Worm (Caenorhabditis elegans): Measurements from ENCODE around the gene hmit-1.3.

DNA sequence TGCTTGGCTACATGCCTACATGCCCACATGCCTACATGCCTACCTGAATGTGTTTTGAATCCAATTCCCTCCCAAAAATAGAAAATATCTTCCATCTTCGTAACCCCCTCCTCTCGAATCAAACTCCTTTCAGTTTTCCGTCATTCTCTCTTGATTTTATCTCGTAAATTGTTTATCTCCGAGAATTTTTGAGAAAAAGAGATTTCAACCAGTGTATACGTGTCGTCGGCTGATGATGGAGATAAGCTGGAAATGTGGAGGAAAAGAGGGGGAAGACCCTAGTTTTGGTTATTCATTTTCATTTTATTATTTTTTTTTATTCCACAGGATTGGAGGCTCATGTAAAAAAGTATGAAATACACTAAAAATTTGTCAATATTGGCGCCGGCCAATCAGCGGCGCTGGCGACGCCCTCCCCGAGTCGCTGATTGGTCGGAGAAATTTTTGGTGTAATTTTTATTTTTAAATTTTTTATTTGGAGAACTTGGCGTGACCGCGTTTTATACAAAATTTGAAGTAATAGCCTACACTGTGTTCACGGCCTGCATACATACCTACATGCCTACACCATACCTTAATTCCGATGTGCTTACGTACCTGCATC, 40.5 kb downstream of the hmit-1.3 start:
- no peak for TF ChIP-seq F49E8.2 (tag; optimal IDR thresholded peaks at IDR 0.05; ENCODE audit: borderline replicate concordance)
- TF ChIP-seq madf-5 (GFP tag; IDR thresholded peaks at IDR 0.05) = no peak
- no peak for TF ChIP-seq nhr-76 (tag; optimal IDR thresholded peaks at IDR 0.05)
- TF ChIP-seq nhr-28 (tag; optimal IDR thresholded peaks at IDR 0.05) = no peak
- no peak for TF ChIP-seq spr-1 (tag; optimal IDR thresholded peaks at IDR 0.05)
- TF ChIP-seq nhr-25 (tag; optimal IDR thresholded peaks at IDR 0.05; ENCODE audit: borderline replicate concordance, insufficient read depth) = no peak
- TF ChIP-seq zip-11 (GFP tag; IDR thresholded peaks at IDR 0.05) = no peak
- no peak for TF ChIP-seq dve-1 (tag; optimal IDR thresholded peaks at IDR 0.05; ENCODE audit: insufficient read depth)
- no peak for TF ChIP-seq aly-2 (tag; optimal IDR thresholded peaks at IDR 0.05)
- TF ChIP-seq ztf-11 (tag; optimal IDR thresholded peaks at IDR 0.05) = no peak
- no peak for TF ChIP-seq ceh-32 (tag; optimal IDR thresholded peaks at IDR 0.05; ENCODE audit: poor library complexity)
- TF ChIP-seq daf-12 (tag; optimal IDR thresholded peaks at IDR 0.05) = no peak
- no peak for TF ChIP-seq hlh-30 (tag; optimal IDR thresholded peaks at IDR 0.05; ENCODE audit: insufficient read depth)

All from whole organism, L4 larva.